Fruit fly (Drosophila melanogaster): ENCODE results near the gene CG3526.

The CG3526 gene

dm6 chrX:2914091-2914490 lies 23.5 kb downstream of the CG3526 start:
- no peak for TF ChIP-seq Sin3A (optimal IDR thresholded peaks at IDR 0.05)
- TF ChIP-seq insv (optimal IDR thresholded peaks at IDR 0.05): no peak
- TF ChIP-seq ttk (optimal IDR thresholded peaks at IDR 0.05): no peak
- no peak for TF ChIP-seq h (optimal IDR thresholded peaks at IDR 0.05)
- TF ChIP-seq Myc (optimal IDR thresholded peaks at IDR 0.05): no peak
- TF ChIP-seq psq (optimal IDR thresholded peaks at IDR 0.05): no peak

- no peak for TF ChIP-seq psq (optimal IDR thresholded peaks at IDR 0.05)
- TF ChIP-seq ttk (optimal IDR thresholded peaks at IDR 0.05): no peak
- TF ChIP-seq h (optimal IDR thresholded peaks at IDR 0.05): no peak
- TF ChIP-seq Myc (optimal IDR thresholded peaks at IDR 0.05): no peak
- no peak for TF ChIP-seq insv (optimal IDR thresholded peaks at IDR 0.05)
- no peak for TF ChIP-seq Sin3A (optimal IDR thresholded peaks at IDR 0.05)
Measured at dm6 chrX:2915108-2915507, 24.5 kb downstream of the CG3526 start.

- TF ChIP-seq ttk (optimal IDR thresholded peaks at IDR 0.05) (no peak), psq (optimal IDR thresholded peaks at IDR 0.05) (no peak), Myc (optimal IDR thresholded peaks at IDR 0.05) (no peak), h (optimal IDR thresholded peaks at IDR 0.05) (no peak), Sin3A (optimal IDR thresholded peaks at IDR 0.05) (no peak), insv (optimal IDR thresholded peaks at IDR 0.05) (no peak)
Measured at dm6 chrX:2918551-2918950, 28.0 kb downstream of the CG3526 start.

DNA sequence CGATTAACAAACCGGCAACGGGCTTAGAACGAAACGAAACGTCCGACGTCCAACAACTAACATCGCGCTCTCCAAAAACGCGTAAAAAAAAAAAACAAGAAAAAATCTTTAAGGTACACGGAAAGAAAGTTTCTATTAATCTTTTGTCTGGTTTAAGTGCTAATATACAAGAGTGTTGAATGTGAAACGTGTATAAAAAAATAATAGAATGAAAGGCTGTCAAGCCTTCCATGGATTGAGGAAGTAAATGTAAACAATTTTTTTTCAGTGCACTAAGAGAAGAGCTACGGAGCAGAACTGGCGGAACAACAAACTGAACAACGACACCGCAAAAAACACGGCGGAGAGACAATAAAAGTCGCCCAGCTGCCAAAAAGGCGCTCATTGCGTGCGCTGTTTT lies 29.2 kb downstream of the CG3526 start, which contains the start of gene CG3588:
TSS of gene CG3588 (plus strand) at position 29 of the 400 bp plus-strand sequence.
- TF ChIP-seq psq (optimal IDR thresholded peaks at IDR 0.05) (no peak), Sin3A (optimal IDR thresholded peaks at IDR 0.05) (no peak), ttk (optimal IDR thresholded peaks at IDR 0.05) (no peak), Myc (optimal IDR thresholded peaks at IDR 0.05) (no peak), insv (optimal IDR thresholded peaks at IDR 0.05) (no peak), h (optimal IDR thresholded peaks at IDR 0.05) (no peak)

DNA sequence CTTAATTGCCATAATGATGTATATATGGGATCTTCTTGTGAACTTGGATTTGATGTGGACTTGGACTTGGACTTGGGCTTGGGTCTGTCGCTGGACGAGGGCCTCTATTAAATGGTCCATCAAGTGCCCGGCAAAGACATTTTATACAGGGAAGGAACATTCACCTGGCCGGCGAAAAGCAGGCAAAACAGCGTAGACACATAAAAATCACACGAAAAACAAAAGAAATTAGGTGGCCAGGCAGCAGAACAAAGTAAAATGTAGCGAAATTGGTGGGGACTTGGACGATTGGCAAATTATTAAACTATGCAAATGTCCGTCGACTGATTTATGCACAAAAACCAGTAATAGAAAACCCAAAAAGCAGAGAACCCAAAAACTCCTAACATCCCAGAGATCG lies 36.6 kb downstream of the CG3526 start, which contains the start of gene CG14424:
TSS of gene CG14424 (minus strand) at position 101 of the 400 bp plus-strand sequence.
- TF ChIP-seq Myc (optimal IDR thresholded peaks at IDR 0.05) (no peak), insv (optimal IDR thresholded peaks at IDR 0.05) (no peak), Sin3A (optimal IDR thresholded peaks at IDR 0.05) (no peak), h (optimal IDR thresholded peaks at IDR 0.05) (no peak), psq (optimal IDR thresholded peaks at IDR 0.05) (no peak), ttk (optimal IDR thresholded peaks at IDR 0.05) (no peak)

- TF ChIP-seq insv (optimal IDR thresholded peaks at IDR 0.05) (no peak), Sin3A (optimal IDR thresholded peaks at IDR 0.05) (no peak), h (optimal IDR thresholded peaks at IDR 0.05) (no peak), Myc (optimal IDR thresholded peaks at IDR 0.05) (no peak), psq (optimal IDR thresholded peaks at IDR 0.05) (no peak), ttk (optimal IDR thresholded peaks at IDR 0.05) (no peak)
Measured at dm6 chrX:2929496-2929895, 38.9 kb downstream of the CG3526 start, which contains the start of gene CG32793. TSS of gene CG32793 (plus strand) at chrX:2929796.

DNA sequence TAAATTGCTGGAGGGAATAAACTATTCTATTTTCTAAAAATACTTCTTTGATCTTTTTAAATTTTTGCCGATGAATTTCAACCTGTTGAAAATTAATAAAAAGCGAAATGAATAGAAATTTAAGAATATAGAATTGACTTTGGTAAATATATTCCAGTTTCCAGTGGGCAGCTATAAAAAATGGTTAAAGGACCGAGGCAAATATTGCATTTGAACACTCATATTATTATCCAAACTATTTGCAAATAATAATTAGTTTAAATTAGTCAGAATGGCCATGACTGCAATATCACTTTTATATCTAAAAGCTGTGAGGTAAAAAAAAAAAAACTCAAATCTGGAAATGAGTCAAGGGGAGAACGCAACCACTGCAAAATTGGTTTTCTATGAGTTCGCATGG lies 44.3 kb downstream of the CG3526 start, which contains the start of gene CG3592:
TSS of gene CG3592 (plus strand) at position 301 of the 400 bp plus-strand sequence.
- TF ChIP-seq h (optimal IDR thresholded peaks at IDR 0.05) (no peak), insv (optimal IDR thresholded peaks at IDR 0.05) (no peak), Sin3A (optimal IDR thresholded peaks at IDR 0.05) (no peak), Myc (optimal IDR thresholded peaks at IDR 0.05) (no peak), psq (optimal IDR thresholded peaks at IDR 0.05) (no peak), ttk (optimal IDR thresholded peaks at IDR 0.05) (no peak)

dm6 chrX:2936727-2937126 lies 46.2 kb downstream of the CG3526 start, which contains the start of gene CG3598:
TSS of gene CG3598 (plus strand) at chrX:2937027.
- no peak for TF ChIP-seq ttk (optimal IDR thresholded peaks at IDR 0.05)
- TF ChIP-seq psq (optimal IDR thresholded peaks at IDR 0.05): no peak
- TF ChIP-seq insv (optimal IDR thresholded peaks at IDR 0.05): no peak

DNA sequence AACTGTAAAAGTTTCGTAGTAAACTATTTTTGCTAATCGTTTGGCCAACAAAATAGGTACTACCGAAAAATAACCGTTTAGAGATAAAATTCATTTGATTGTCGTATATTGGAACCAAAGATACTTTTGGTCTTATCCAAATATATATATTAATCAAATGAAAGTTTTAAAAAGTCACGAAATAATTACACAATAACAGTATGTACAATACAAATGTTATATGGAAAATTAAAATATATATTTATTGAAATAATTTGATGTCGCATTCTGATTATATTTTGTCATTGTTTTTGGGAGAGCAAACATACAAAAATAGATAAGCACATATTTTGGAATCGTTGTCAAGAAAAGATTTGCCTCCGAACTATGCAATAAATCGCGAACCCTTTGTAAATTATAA lies 48.0 kb downstream of the CG3526 start, which contains the start of gene CG14420:
TSS of gene CG14420 (plus strand) at position 301 of the 400 bp plus-strand sequence.
- TF ChIP-seq Myc (optimal IDR thresholded peaks at IDR 0.05): no peak
- TF ChIP-seq Sin3A (optimal IDR thresholded peaks at IDR 0.05): no peak
- TF ChIP-seq psq (optimal IDR thresholded peaks at IDR 0.05): no peak
- no peak for TF ChIP-seq h (optimal IDR thresholded peaks at IDR 0.05)

DNA sequence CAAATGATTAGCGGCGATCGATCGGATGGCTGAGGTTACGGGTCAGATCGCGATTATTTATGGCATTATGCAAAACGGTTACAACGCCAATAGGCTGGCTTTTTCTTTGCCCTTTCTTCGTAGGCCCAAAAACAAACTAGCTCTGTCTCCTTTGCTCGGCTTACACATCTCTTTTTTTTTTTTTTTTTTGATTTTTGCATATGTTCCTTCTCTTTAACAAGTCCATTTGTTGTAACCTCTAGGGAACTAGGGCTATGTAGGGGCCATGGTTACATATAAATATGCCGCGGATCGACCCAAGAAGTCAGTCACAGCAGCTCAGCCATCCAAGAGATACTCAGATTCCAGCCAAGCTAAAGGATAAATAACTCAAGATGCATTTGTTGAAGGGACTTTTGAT lies 50.5 kb downstream of the CG3526 start, which contains the start of gene CG14421:
TSS of gene CG14421 (plus strand) at position 301 of the 400 bp plus-strand sequence.
- TF ChIP-seq Sin3A (optimal IDR thresholded peaks at IDR 0.05): no peak
- TF ChIP-seq h (optimal IDR thresholded peaks at IDR 0.05): no peak

- TF ChIP-seq h (optimal IDR thresholded peaks at IDR 0.05): no peak
- no peak for TF ChIP-seq Myc (optimal IDR thresholded peaks at IDR 0.05)
- TF ChIP-seq insv (optimal IDR thresholded peaks at IDR 0.05): no peak
- no peak for TF ChIP-seq ttk (optimal IDR thresholded peaks at IDR 0.05)
- TF ChIP-seq psq (optimal IDR thresholded peaks at IDR 0.05): no peak
- TF ChIP-seq Sin3A (optimal IDR thresholded peaks at IDR 0.05): no peak
Measured at dm6 chrX:2943086-2943485, 52.5 kb downstream of the CG3526 start, which contains the start of gene CG14422. TSS of gene CG14422 (plus strand) at chrX:2943386.
